Fruit fly (Drosophila melanogaster) whole organism, prepupa: ENCODE data around the gene CG11263.

Experiments
- CG11762 ChIP-seq: fragments of 200-800 bp; sonication (Bioruptor generic); optimal IDR thresholded peaks from 3 replicates; lab custom pipeline; 2016; ENCODE audit warnings: missing biosample characterization, missing genetic modification characterization; ENCODE audit not compliant: insufficient read depth
- CG15336 ChIP-seq: fragments of 200-800 bp; sonication (Bioruptor generic); IDR thresholded peaks from 2 replicates; pipeline ENCODE4 v1.3.6; 2022; ENCODE audit warnings: missing biosample characterization, missing genetic modification characterization
- CG3032 ChIP-seq: fragments of 200-800 bp; optimal IDR thresholded peaks from 2 replicates; lab custom pipeline; 2019; ENCODE audit warnings: missing biosample characterization, mild to moderate bottlenecking, missing genetic modification characterization, moderate library complexity
- CG31627 ChIP-seq: fragments of 200-800 bp; sonication (Bioruptor generic); optimal IDR thresholded peaks from 3 replicates; lab custom pipeline; 2016; ENCODE audit warnings: missing biosample characterization, missing genetic modification characterization
- CG32006 ChIP-seq: fragments of 200-800 bp; sonication (Bioruptor generic); optimal IDR thresholded peaks from 3 replicates; lab custom pipeline; 2017; ENCODE audit warnings: missing biosample characterization, mild to moderate bottlenecking, missing genetic modification characterization
- CG34406 ChIP-seq: fragments of 200-800 bp; sonication (Bioruptor generic); optimal IDR thresholded peaks from 3 replicates; lab custom pipeline; 2016; ENCODE audit warnings: missing biosample characterization, missing genetic modification characterization
- CG3919 ChIP-seq: fragments of 200-800 bp; sonication (Bioruptor generic); optimal IDR thresholded peaks from 3 replicates; lab custom pipeline; 2016; ENCODE audit warnings: missing biosample characterization, missing genetic modification characterization
- CG4318 ChIP-seq: fragments of 200-800 bp; sonication (Bioruptor generic); optimal IDR thresholded peaks from 3 replicates; lab custom pipeline; 2017; ENCODE audit warnings: missing biosample characterization, mild to moderate bottlenecking, missing genetic modification characterization
- CG6163 ChIP-seq: fragments of 200-800 bp; sonication (Bioruptor generic); IDR thresholded peaks from 3 replicates; pipeline ENCODE4 v1.3.6; 2022; ENCODE audit warnings: missing biosample characterization, missing genetic modification characterization
- CG6276 ChIP-seq: fragments of 200-800 bp; sonication (Bioruptor generic); optimal IDR thresholded peaks from 2 replicates; lab custom pipeline; 2017; ENCODE audit warnings: missing biosample characterization, mild to moderate bottlenecking, missing genetic modification characterization
- CG6808 ChIP-seq: fragments of 200-800 bp; sonication (Bioruptor generic); optimal IDR thresholded peaks from 3 replicates; lab custom pipeline; 2017; ENCODE audit warnings: missing biosample characterization, missing genetic modification characterization, mild to moderate bottlenecking, moderate library complexity, missing genetic modification reagents
- CG6854 ChIP-seq: fragments of 200-800 bp; sonication (Bioruptor generic); optimal IDR thresholded peaks from 2 replicates; lab custom pipeline; 2017; ENCODE audit warnings: missing biosample characterization, mild to moderate bottlenecking, missing genetic modification characterization
- CG7368 ChIP-seq: fragments of 200-800 bp; sonication (Bioruptor generic); optimal IDR thresholded peaks from 3 replicates; lab custom pipeline; 2016; ENCODE audit warnings: missing biosample characterization, missing genetic modification characterization
- CG8319 ChIP-seq: fragments of 200-800 bp; sonication (Bioruptor generic); optimal IDR thresholded peaks from 3 replicates; lab custom pipeline; 2016; ENCODE audit warnings: missing biosample characterization, missing genetic modification characterization
- CG8632 ChIP-seq: fragments of 200-800 bp; sonication (Bioruptor generic); optimal IDR thresholded peaks from 3 replicates; lab custom pipeline; 2016; ENCODE audit warnings: missing biosample characterization, missing genetic modification characterization
- CG9139 ChIP-seq: fragments of 200-800 bp; sonication (Bioruptor generic); optimal IDR thresholded peaks from 3 replicates; lab custom pipeline; 2017; ENCODE audit warnings: missing biosample characterization, mild to moderate bottlenecking, missing genetic modification characterization
- Eip78C ChIP-seq: fragments of 200-800 bp; sonication (Bioruptor generic); peaks from one replicate; lab custom pipeline; 2016; ENCODE audit warnings: missing biosample characterization, missing genetic modification characterization
- Eip93F ChIP-seq: fragments of 200-800 bp; sonication (Bioruptor generic); optimal IDR thresholded peaks from 2 replicates; lab custom pipeline; 2016; ENCODE audit warnings: missing biosample characterization, mild to moderate bottlenecking, missing genetic modification characterization
- Ets96B ChIP-seq: fragments of 200-800 bp; optimal IDR thresholded peaks from 2 replicates; lab custom pipeline; 2019; ENCODE audit warnings: missing biosample characterization, mild to moderate bottlenecking, missing genetic modification characterization, moderate library complexity
- Hr38 ChIP-seq: sonication (Bioruptor generic); optimal IDR thresholded peaks from 2 replicates; lab custom pipeline; 2016; ENCODE audit warnings: missing biosample characterization, missing genetic modification characterization
- Lpt ChIP-seq: fragments of 200-800 bp; sonication (Bioruptor generic); optimal IDR thresholded peaks from 3 replicates; lab custom pipeline; 2016; ENCODE audit warnings: missing biosample characterization, missing genetic modification characterization
- OdsH ChIP-seq: fragments of 200-800 bp; sonication (Bioruptor generic); optimal IDR thresholded peaks from 3 replicates; lab custom pipeline; 2016; ENCODE audit warnings: missing biosample characterization, missing genetic modification characterization
- Smox ChIP-seq: fragments of 200-800 bp; sonication (Bioruptor generic); optimal IDR thresholded peaks from 3 replicates; lab custom pipeline; 2016; ENCODE audit warnings: missing biosample characterization, missing genetic modification characterization
- Sox102F ChIP-seq: fragments of 200-800 bp; sonication (Bioruptor generic); optimal IDR thresholded peaks from 2 replicates; lab custom pipeline; 2016; ENCODE audit warnings: missing biosample characterization, mild to moderate bottlenecking, missing genetic modification characterization
- Sox14 ChIP-seq: fragments of 200-800 bp; sonication (Bioruptor generic); optimal IDR thresholded peaks from 3 replicates; lab custom pipeline; 2016; ENCODE audit warnings: missing biosample characterization, missing genetic modification characterization
- Sox15 ChIP-seq: fragments of 200-800 bp; sonication (Bioruptor generic); optimal IDR thresholded peaks from 3 replicates; lab custom pipeline; 2016; ENCODE audit warnings: missing biosample characterization, missing genetic modification characterization
- acj6 ChIP-seq: fragments of 200-800 bp; sonication (Bioruptor generic); optimal IDR thresholded peaks from 3 replicates; lab custom pipeline; 2016; ENCODE audit warnings: missing biosample characterization, missing genetic modification characterization
- cyc ChIP-seq: fragments of 200-800 bp; sonication (Bioruptor generic); optimal IDR thresholded peaks from 3 replicates; lab custom pipeline; 2016; ENCODE audit warnings: missing biosample characterization, missing genetic modification characterization
- dac ChIP-seq: fragments of 200-800 bp; sonication (Bioruptor generic); optimal IDR thresholded peaks from 2 replicates; lab custom pipeline; 2017; ENCODE audit warnings: missing biosample characterization, mild to moderate bottlenecking, missing genetic modification characterization
- dsx ChIP-seq: fragments of 200-800 bp; optimal IDR thresholded peaks from 3 replicates; lab custom pipeline; 2019; ENCODE audit warnings: missing biosample characterization, mild to moderate bottlenecking, missing genetic modification characterization, moderate library complexity; ENCODE audit not compliant: poor library complexity, severe bottlenecking
- eg ChIP-seq: fragments of 200-800 bp; sonication (Bioruptor generic); IDR thresholded peaks from 3 replicates; pipeline ENCODE4 v1.3.6; 2022; ENCODE audit warnings: missing biosample characterization, missing genetic modification characterization
- esn ChIP-seq: fragments of 200-800 bp; sonication (Bioruptor generic); optimal IDR thresholded peaks from 2 replicates; lab custom pipeline; 2016; ENCODE audit warnings: missing biosample characterization, mild to moderate bottlenecking, missing genetic modification characterization, moderate library complexity
- fd59A ChIP-seq: fragments of 200-800 bp; sonication (Bioruptor generic); optimal IDR thresholded peaks from 2 replicates; lab custom pipeline; 2017; ENCODE audit warnings: missing biosample characterization, mild to moderate bottlenecking, missing genetic modification characterization, missing genetic modification reagents
- fd85E ChIP-seq: fragments of 200-800 bp; sonication (Bioruptor generic); optimal IDR thresholded peaks from 3 replicates; lab custom pipeline; 2016; ENCODE audit warnings: missing biosample characterization, missing genetic modification characterization
- fkh ChIP-seq: fragments of 200-800 bp; sonication (Bioruptor generic); optimal IDR thresholded peaks from 3 replicates; lab custom pipeline; 2017; ENCODE audit warnings: missing biosample characterization, mild to moderate bottlenecking, missing genetic modification characterization, moderate library complexity
- net ChIP-seq: fragments of 200-800 bp; sonication (Bioruptor generic); optimal IDR thresholded peaks from 3 replicates; lab custom pipeline; 2016; ENCODE audit warnings: missing biosample characterization, missing genetic modification characterization
- pdm3 ChIP-seq: fragments of 200-800 bp; sonication (Bioruptor generic); optimal IDR thresholded peaks from 3 replicates; lab custom pipeline; 2016; ENCODE audit warnings: missing biosample characterization, missing genetic modification characterization
- salr ChIP-seq, 2 experiments: fragments of 200-800 bp; sonication (Bioruptor generic); optimal IDR thresholded peaks; 3 replicates each; lab custom pipeline; 2016 to 2018; ENCODE audit warnings: missing biosample characterization in 2 of 2, missing genetic modification characterization in 2 of 2, mild to moderate bottlenecking in 1 of 2
- spab ChIP-seq: fragments of 200-800 bp; sonication (Bioruptor generic); optimal IDR thresholded peaks from 2 replicates; lab custom pipeline; 2017; ENCODE audit warnings: missing biosample characterization, mild to moderate bottlenecking, missing genetic modification characterization, missing genetic modification reagents
- ss ChIP-seq, 2 experiments: fragments of 200-800 bp; sonication (Bioruptor generic); optimal IDR thresholded peaks; 2 replicates in 1 of 2; 3 replicates in 1 of 2; lab custom pipeline; 2017 to 2018; ENCODE audit warnings: mild to moderate bottlenecking in 2 of 2, missing biosample characterization in 2 of 2, missing genetic modification characterization in 2 of 2, moderate library complexity in 1 of 2
- svp ChIP-seq: fragments of 200-800 bp; sonication (Bioruptor generic); peaks from one replicate; lab custom pipeline; 2016; ENCODE audit warnings: missing biosample characterization, missing genetic modification characterization
- topi ChIP-seq: fragments of 200-800 bp; sonication (Bioruptor generic); optimal IDR thresholded peaks from 3 replicates; lab custom pipeline; 2016; ENCODE audit warnings: missing biosample characterization, missing genetic modification characterization
- vri ChIP-seq: fragments of 200-800 bp; sonication (Bioruptor generic); optimal IDR thresholded peaks from 3 replicates; lab custom pipeline; 2016; ENCODE audit warnings: missing biosample characterization, mild to moderate bottlenecking, missing genetic modification characterization

Gene CG11263

DNA sequence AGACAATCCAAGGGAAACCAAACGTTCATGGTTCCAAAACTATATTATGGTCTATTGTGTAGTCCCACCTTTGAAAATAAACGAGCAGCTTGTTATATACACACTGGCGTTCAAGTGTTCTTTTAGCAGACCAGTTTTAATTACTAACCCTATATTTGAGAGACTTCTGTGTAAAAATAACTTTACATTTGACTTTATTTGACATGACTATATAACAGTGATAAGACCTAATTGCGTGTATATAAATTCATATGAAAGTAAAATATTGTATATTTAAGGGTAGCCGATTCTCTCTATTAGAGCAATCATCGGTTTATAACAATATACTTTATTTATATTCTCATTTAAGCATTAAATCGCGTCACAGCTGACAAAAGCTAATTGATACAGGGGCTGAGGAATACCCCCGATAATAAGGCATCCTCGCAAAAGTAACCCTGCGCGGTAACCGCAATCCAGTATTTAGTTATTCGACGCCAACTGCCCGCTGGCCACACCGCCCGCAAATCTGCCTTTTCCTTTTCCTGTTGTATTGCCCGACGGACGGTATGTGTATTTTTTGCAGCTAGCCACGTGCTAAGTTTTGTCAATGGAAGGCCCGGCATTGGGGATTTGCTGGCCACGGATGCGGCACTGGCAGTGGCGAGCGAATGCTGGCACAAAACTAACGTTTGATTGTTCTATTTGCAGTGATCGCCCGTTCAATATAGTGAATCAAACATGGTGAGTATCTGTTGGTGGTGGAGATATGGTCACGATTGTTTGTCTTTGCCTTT, 34.9 kb downstream of the CG11263 start, which contains the start of gene RpS4 (continued):
- TF ChIP-seq fd85E (peak; percentile 89), CG6276 (GFP tag; lab: Kevin White, UChicago) (no peak), OdsH (GFP tag; lab: Kevin White, UChicago) (peak; percentile 76), Ets96B (tag; lab: Kevin White, UChicago) (peak; percentile 59), Sox15 (no peak), Sox102F (GFP tag; lab: Kevin White, UChicago) (peak; percentile 88), acj6 (peak; percentile 65), CG8319 (GFP tag; lab: Kevin White, UChicago) (peak; percentile 64), salr (GFP tag; optimal IDR thresholded peaks at IDR 0.05; lab: Kevin White, UChicago) (peak in 1 of 2 experiments; percentile 92), spab (peak; percentile 74), CG11762 (GFP tag; lab: Kevin White, UChicago) (peak; percentile 73), Smox (GFP tag; lab: Kevin White, UChicago) (peak; percentile 70), eg (GFP tag; lab: Robert Waterston, UW) (peak; percentile 84), fkh (peak; percentile 79), cyc (GFP tag; lab: Kevin White, UChicago) (peak; percentile 84), Lpt (GFP tag; lab: Kevin White, UChicago) (no peak), net (peak; percentile 93)

DNA sequence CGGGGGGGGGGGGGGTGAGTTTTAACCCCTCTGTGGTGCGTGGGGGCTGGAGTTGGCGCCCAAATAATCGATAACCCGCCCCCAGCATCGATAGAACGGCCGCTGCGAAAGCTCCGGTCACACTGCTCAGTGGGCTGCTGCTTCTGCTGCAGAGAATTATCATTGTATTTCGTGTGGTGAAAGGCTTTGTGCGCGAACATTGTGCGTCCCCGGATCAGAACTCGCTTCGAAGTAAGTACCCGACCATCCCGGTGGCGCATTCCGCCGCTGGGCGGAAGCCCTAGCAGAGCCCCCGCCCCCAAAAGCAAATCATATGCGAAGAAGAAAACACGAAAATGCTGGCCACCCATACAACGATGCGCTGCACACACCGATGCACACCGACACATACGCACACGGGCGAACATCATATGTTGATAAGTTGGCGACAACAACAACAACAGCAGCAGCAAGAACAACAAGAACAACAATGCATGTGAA, 37.8 kb downstream of the CG11263 start, which contains the start of gene Syx13:
TSS of gene Syx13 (plus strand) at position 100 of the 480 bp plus-strand sequence.
- TF ChIP-seq net (no peak), fd85E (no peak), cyc (GFP tag; lab: Kevin White, UChicago) (no peak), CG6808 (GFP tag; lab: Kevin White, UChicago) (peak; percentile 29), CG6854 (GFP tag; lab: Kevin White, UChicago) (peak; percentile 38), esn (GFP tag; lab: Kevin White, UChicago) (peak; percentile 17), CG3032 (tag; lab: Kevin White, UChicago) (no peak), CG31627 (no peak), Eip93F (no peak), dsx (GFP tag; lab: Kevin White, UChicago) (peak; percentile 42), fd59A (no peak), Hr38 (GFP tag; lab: Kevin White, UChicago) (no peak), CG9139 (no peak), CG34406 (GFP tag; lab: Kevin White, UChicago) (no peak), Sox102F (GFP tag; lab: Kevin White, UChicago) (no peak), Ets96B (tag; lab: Kevin White, UChicago) (peak; percentile 19), Sox14 (peak; percentile 63), CG7368 (no peak), topi (GFP tag; lab: Kevin White, UChicago) (peak; percentile 19), OdsH (GFP tag; lab: Kevin White, UChicago) (no peak), CG8632 (no peak), eg (GFP tag; lab: Robert Waterston, UW) (0 out of 3 replicates have a peak, but pooled peaks have one; percentile 12), pdm3 (GFP tag; lab: Kevin White, UChicago) (no peak), CG11762 (GFP tag; lab: Kevin White, UChicago) (no peak), svp (GFP tag; lab: Kevin White, UChicago) (peak; percentile 85), CG6163 (no peak), vri (GFP tag; lab: Kevin White, UChicago) (no peak), CG32006 (GFP tag; lab: Kevin White, UChicago) (no peak), dac (GFP tag; lab: Kevin White, UChicago) (no peak), Eip78C (GFP tag; lab: Kevin White, UChicago) (peak; percentile 66), CG15336 (GFP tag; lab: Robert Waterston, UW) (peak; percentile 14; the same call in 1 of the 2 replicates), CG3919 (GFP tag; lab: Kevin White, UChicago) (no peak), CG4318 (GFP tag; lab: Kevin White, UChicago) (no peak), ss (GFP tag; optimal IDR thresholded peaks at IDR 0.05; lab: Kevin White, UChicago) (peak; percentile 29 to 33), fkh (peak; percentile 74)
